Worm (Caenorhabditis elegans) whole organism, young adult: ENCODE data around the gene srlf-31.

ENCODE experiments used
- B0019.2 ChIP-seq: fragments of 200-800 bp; sonication (Bioruptor generic); conservative IDR thresholded peaks from 2 replicates; pipeline ENCODE4 v1.3.6; 2022; ENCODE audit warnings: missing genetic modification reagents, missing genetic modification characterization, missing compliant biosample characterization
- D2030.7 ChIP-seq: fragments of 200-800 bp; sonication (Bioruptor generic); IDR thresholded peaks from 2 replicates; pipeline ENCODE4 v1.3.6; 2022; ENCODE audit warnings: missing genetic modification reagents, missing genetic modification characterization, missing compliant biosample characterization
- F10E7.11 ChIP-seq: sonication (generic microtip); optimal IDR thresholded peaks from 2 replicates; lab custom pipeline; 2017; ENCODE audit warnings: mild to moderate bottlenecking, missing genetic modification characterization, moderate library complexity, missing compliant biosample characterization
- F23B12.7 ChIP-seq: sonication (generic microtip); optimal IDR thresholded peaks from 2 replicates; lab custom pipeline; 2017; ENCODE audit warnings: missing genetic modification characterization, mild to moderate bottlenecking, missing compliant biosample characterization, antibody characterized with exemption, moderate library complexity; ENCODE audit not compliant: insufficient read depth
- F39B2.1 ChIP-seq: fragments of 200-800 bp; sonication (Bioruptor generic); IDR thresholded peaks from 2 replicates; pipeline ENCODE4 v1.3.6; 2022; ENCODE audit warnings: missing genetic modification reagents, missing genetic modification characterization, missing compliant biosample characterization
- F57A8.1 ChIP-seq: fragments of 200-800 bp; sonication (Bioruptor generic); optimal IDR thresholded peaks from 2 replicates; lab custom pipeline; 2018; ENCODE audit warnings: mild to moderate bottlenecking, missing genetic modification characterization, moderate library complexity, missing compliant biosample characterization
- K12H6.12 ChIP-seq: fragments of 200-800 bp; sonication (Bioruptor generic); optimal IDR thresholded peaks from 2 replicates; lab custom pipeline; 2018; ENCODE audit warnings: mild to moderate bottlenecking, missing genetic modification characterization, missing compliant biosample characterization
- Y56A3A.18 ChIP-seq: fragments of 200-800 bp; sonication (Bioruptor generic); IDR thresholded peaks from 2 replicates; pipeline ENCODE4 v1.3.6; 2022; ENCODE audit warnings: missing genetic modification reagents, missing genetic modification characterization, missing compliant biosample characterization
- Y95B8A.8 ChIP-seq: fragments of 200-800 bp; sonication (Bioruptor generic); IDR thresholded peaks from 2 replicates; pipeline ENCODE4 v1.3.6; 2022; ENCODE audit warnings: missing genetic modification reagents, missing genetic modification characterization, missing compliant biosample characterization
- ama-1 ChIP-seq, 3 experiments: fragments of 150-350 bp in 1 of 3; sonication (generic microtip) in 2 of 3; optimal IDR thresholded peaks; 2 replicates each; lab custom pipeline; 2014 to 2018; ENCODE audit warnings: missing biosample characterization in 2 of 3, missing genetic modification characterization in 2 of 3, missing genetic modification reagents in 2 of 3
- aptf-3 ChIP-seq: fragments of 200-800 bp; sonication (Bioruptor generic); IDR thresholded peaks from 2 replicates; pipeline ENCODE4 v1.3.6; 2022; ENCODE audit warnings: missing genetic modification characterization, missing compliant biosample characterization
- atf-7 ChIP-seq: sonication (generic microtip); optimal IDR thresholded peaks from 2 replicates; lab custom pipeline; 2017; ENCODE audit warnings: mild to moderate bottlenecking, missing genetic modification characterization, missing compliant biosample characterization
- attf-3 ChIP-seq: fragments of 200-800 bp; sonication (Bioruptor generic); conservative IDR thresholded peaks from 2 replicates; pipeline ENCODE4 v1.3.6; 2022; ENCODE audit warnings: missing genetic modification reagents, missing genetic modification characterization, missing compliant biosample characterization
- attf-6 ChIP-seq: fragments of 200-800 bp; sonication (Bioruptor generic); IDR thresholded peaks from 2 replicates; pipeline ENCODE4 v1.3.6; 2022; ENCODE audit warnings: missing genetic modification reagents, missing genetic modification characterization, missing compliant biosample characterization
- ceh-27 ChIP-seq: fragments of 200-800 bp; sonication (Bioruptor generic); optimal IDR thresholded peaks from 2 replicates; lab custom pipeline; 2018; ENCODE audit warnings: mild to moderate bottlenecking, missing genetic modification characterization, moderate library complexity, missing compliant biosample characterization
- ceh-79 ChIP-seq: sonication (generic microtip); optimal IDR thresholded peaks from 2 replicates; lab custom pipeline; 2017; ENCODE audit warnings: mild to moderate bottlenecking, missing genetic modification characterization, missing compliant biosample characterization
- ceh-91 ChIP-seq: fragments of 200-800 bp; sonication (Bioruptor generic); IDR thresholded peaks from 2 replicates; pipeline ENCODE4 v1.3.6; 2022; ENCODE audit warnings: missing genetic modification reagents, missing genetic modification characterization, missing compliant biosample characterization
- efl-1 ChIP-seq: fragments of 150-350 bp; optimal IDR thresholded peaks from 2 replicates; lab custom pipeline; 2014; ENCODE audit warnings: missing biosample characterization, missing genetic modification reagents, missing genetic modification characterization
- egrh-3 ChIP-seq: fragments of 200-800 bp; sonication (Bioruptor generic); IDR thresholded peaks from 2 replicates; pipeline ENCODE4 v1.3.6; 2022; ENCODE audit warnings: missing genetic modification reagents, missing genetic modification characterization, missing compliant biosample characterization
- ekl-4 ChIP-seq: fragments of 200-800 bp; sonication (Bioruptor generic); IDR thresholded peaks from 2 replicates; pipeline ENCODE4 v1.3.6; 2022; ENCODE audit warnings: missing genetic modification reagents, missing genetic modification characterization, missing compliant biosample characterization
- hrde-1 ChIP-seq: sonication (generic microtip); optimal IDR thresholded peaks from 2 replicates; lab custom pipeline; 2016; ENCODE audit warnings: missing genetic modification characterization, mild to moderate bottlenecking, missing compliant biosample characterization, moderate library complexity, missing genotype, missing genetic modification reagents, borderline replicate concordance
- lag-1 ChIP-seq: fragments of 200-800 bp; sonication (Bioruptor generic); IDR thresholded peaks from 2 replicates; pipeline ENCODE4 v1.3.6; 2022; ENCODE audit warnings: missing genetic modification reagents, missing genetic modification characterization, missing compliant biosample characterization
- lin-35 ChIP-seq, 3 experiments: fragments of 150-350 bp in 2 of 3; sonication (generic microtip) in 1 of 3; optimal IDR thresholded peaks; 2 replicates each; lab custom pipeline; 2014 to 2018; ENCODE audit warnings: missing biosample characterization in 3 of 3, missing genetic modification characterization in 3 of 3, missing genetic modification reagents in 3 of 3
- lir-1 ChIP-seq: fragments of 200-800 bp; sonication (Bioruptor generic); conservative IDR thresholded peaks from 2 replicates; pipeline ENCODE4 v1.3.6; 2022; ENCODE audit warnings: missing genetic modification reagents, missing genetic modification characterization, missing compliant biosample characterization
- lsl-1 ChIP-seq: fragments of 200-800 bp; sonication (Bioruptor generic); optimal IDR thresholded peaks from 2 replicates; lab custom pipeline; 2018; ENCODE audit warnings: mild to moderate bottlenecking, missing genetic modification characterization, moderate library complexity, missing compliant biosample characterization
- madf-10 ChIP-seq: sonication (generic microtip); optimal IDR thresholded peaks from 2 replicates; lab custom pipeline; 2016; ENCODE audit warnings: mild to moderate bottlenecking, missing genetic modification characterization, missing compliant biosample characterization
- madf-6 ChIP-seq: fragments of 200-800 bp; sonication (Bioruptor generic); IDR thresholded peaks from 2 replicates; pipeline ENCODE4 v1.3.6; 2022; ENCODE audit warnings: missing genetic modification reagents, missing genetic modification characterization, missing compliant biosample characterization
- mel-28 ChIP-seq: sonication (generic microtip); optimal IDR thresholded peaks from 2 replicates; lab custom pipeline; 2016; ENCODE audit warnings: borderline replicate concordance, mild to moderate bottlenecking, missing genetic modification characterization, missing compliant biosample characterization
- nfya-2 ChIP-seq: fragments of 200-800 bp; sonication (Bioruptor generic); IDR thresholded peaks from 2 replicates; pipeline ENCODE4 v1.3.6; 2022; ENCODE audit warnings: missing genetic modification reagents, missing genetic modification characterization, missing compliant biosample characterization
- nfyb-1 ChIP-seq: fragments of 200-800 bp; sonication (Bioruptor generic); IDR thresholded peaks from 2 replicates; pipeline ENCODE4 v1.3.6; 2022; ENCODE audit warnings: missing genetic modification reagents, missing genetic modification characterization, missing compliant biosample characterization
- nhr-179 ChIP-seq: sonication (generic microtip); optimal IDR thresholded peaks from 2 replicates; lab custom pipeline; 2016; ENCODE audit warnings: mild to moderate bottlenecking, missing genetic modification characterization, missing compliant biosample characterization
- nhr-27 ChIP-seq: fragments of 200-800 bp; sonication (Bioruptor generic); optimal IDR thresholded peaks from 2 replicates; lab custom pipeline; 2018; ENCODE audit warnings: mild to moderate bottlenecking, missing genetic modification characterization, moderate library complexity, missing compliant biosample characterization
- nhr-80 ChIP-seq: sonication (generic microtip); optimal IDR thresholded peaks from 2 replicates; lab custom pipeline; 2016; ENCODE audit warnings: missing genetic modification characterization, missing compliant biosample characterization
- somi-1 ChIP-seq: fragments of 200-800 bp; sonication (Bioruptor generic); optimal IDR thresholded peaks from 2 replicates; lab custom pipeline; 2018; ENCODE audit warnings: mild to moderate bottlenecking, missing genetic modification characterization, missing compliant biosample characterization
- sptf-2 ChIP-seq: fragments of 200-800 bp; sonication (Bioruptor generic); optimal IDR thresholded peaks from 2 replicates; lab custom pipeline; 2018; ENCODE audit warnings: mild to moderate bottlenecking, missing genetic modification characterization, missing compliant biosample characterization
- unc-62 ChIP-seq: fragments of 150-350 bp; optimal IDR thresholded peaks from 2 replicates; lab custom pipeline; 2014; ENCODE audit warnings: missing biosample characterization, missing genetic modification reagents, missing genetic modification characterization
- zfh-2 ChIP-seq: fragments of 200-800 bp; sonication (Bioruptor generic); conservative IDR thresholded peaks from 2 replicates; pipeline ENCODE4 v1.3.6; 2022; ENCODE audit warnings: missing genetic modification reagents, missing genetic modification characterization, missing compliant biosample characterization
- zim-3 ChIP-seq: sonication (generic microtip); optimal IDR thresholded peaks from 2 replicates; lab custom pipeline; 2017; ENCODE audit warnings: mild to moderate bottlenecking, missing genetic modification characterization, moderate library complexity, missing compliant biosample characterization
- ztf-18 ChIP-seq: sonication (generic microtip); optimal IDR thresholded peaks from 2 replicates; lab custom pipeline; 2016; ENCODE audit warnings: missing genotype, mild to moderate bottlenecking, missing genetic modification characterization, missing compliant biosample characterization
- ztf-22 ChIP-seq: fragments of 200-800 bp; sonication (Bioruptor generic); optimal IDR thresholded peaks from 2 replicates; lab custom pipeline; 2018; ENCODE audit warnings: mild to moderate bottlenecking, missing genetic modification characterization, moderate library complexity, missing compliant biosample characterization
- ztf-26 ChIP-seq: sonication (generic microtip); optimal IDR thresholded peaks from 2 replicates; lab custom pipeline; 2017; ENCODE audit warnings: missing genetic modification characterization, missing compliant biosample characterization
- ztf-3 ChIP-seq: fragments of 200-800 bp; sonication (Bioruptor generic); optimal IDR thresholded peaks from 2 replicates; lab custom pipeline; 2018; ENCODE audit warnings: mild to moderate bottlenecking, missing genetic modification characterization, missing compliant biosample characterization

The srlf-31 gene

ce11 chrIV:11903676-11904075 lies 19.3 kb downstream of the srlf-31 start:
- TF ChIP-seq ama-1 (optimal IDR thresholded peaks at IDR 0.05; lab: Kevin White, UChicago) (no peak), ama-1 (GFP tag; optimal IDR thresholded peaks at IDR 0.05; lab: Kevin White, UChicago) (no peak), K12H6.12 (tag; lab: Kevin White, UChicago) (no peak), nfya-2 (GFP tag; lab: Robert Waterston, UW) (no peak), egrh-3 (GFP tag; lab: Robert Waterston, UW) (no peak), madf-6 (GFP tag; lab: Robert Waterston, UW) (no peak), ceh-27 (no peak), somi-1 (GFP tag; lab: Kevin White, UChicago) (no peak), F23B12.7 (no peak), F10E7.11 (no peak), B0019.2 (GFP tag; lab: Robert Waterston, UW) (no peak), ceh-91 (GFP tag; lab: Robert Waterston, UW) (no peak), F39B2.1 (GFP tag; lab: Robert Waterston, UW) (no peak)

ce11 chrIV:11902832-11903231 lies 20.1 kb downstream of the srlf-31 start:
- TF ChIP-seq nhr-80 (tag; lab: Kevin White, UChicago), result peak; percentile 1
- no peak for TF ChIP-seq Y56A3A.18

ce11 chrIV:11901215-11901614 lies 21.8 kb downstream of the srlf-31 start:
- TF ChIP-seq attf-3 (no peak), ztf-26 (tag; lab: Kevin White, UChicago) (peak; percentile 30)

- TF ChIP-seq nfyb-1 (GFP tag; lab: Robert Waterston, UW) (no peak), hrde-1 (tag; lab: Kevin White, UChicago) (no peak), lag-1 (GFP tag; lab: Robert Waterston, UW) (no peak), D2030.7 (GFP tag; lab: Robert Waterston, UW) (no peak), ztf-22 (no peak), ceh-79 (no peak), ztf-3 (no peak), nhr-27 (tag; lab: Kevin White, UChicago) (no peak), ztf-18 (no peak), Y95B8A.8 (GFP tag; lab: Robert Waterston, UW) (no peak), nhr-179 (tag; lab: Kevin White, UChicago) (no peak), F57A8.1 (GFP tag; lab: Kevin White, UChicago) (no peak), attf-6 (no peak), sptf-2 (no peak), mel-28 (tag; lab: Kevin White, UChicago) (no peak), zim-3 (tag; lab: Kevin White, UChicago) (no peak), somi-1 (GFP tag; lab: Kevin White, UChicago) (no peak)
Observed at ce11 chrIV:11900399-11900798, 22.6 kb downstream of the srlf-31 start.

ce11 chrIV:11899358-11899757 lies 23.6 kb downstream of the srlf-31 start, which contains the start of gene nhr-43:
TSS of gene nhr-43 (plus strand) at chrIV:11899590.
- TF ChIP-seq ztf-26 (tag; lab: Kevin White, UChicago) (peak; percentile 6), efl-1 (no peak), somi-1 (GFP tag; lab: Kevin White, UChicago) (peak; percentile 44), ceh-91 (GFP tag; lab: Robert Waterston, UW) (no peak), atf-7 (tag; lab: Kevin White, UChicago) (peak; percentile 29), madf-10 (tag; lab: Kevin White, UChicago) (no peak), ztf-18 (no peak), ekl-4 (GFP tag; lab: Robert Waterston, UW) (no peak), lsl-1 (no peak), lin-35 (GFP tag; optimal IDR thresholded peaks at IDR 0.05; lab: Kevin White, UChicago) (no peak), lir-1 (GFP tag; lab: Robert Waterston, UW) (no peak), zfh-2 (GFP tag; lab: Robert Waterston, UW) (no peak), aptf-3 (no peak), unc-62 (GFP tag; lab: Kevin White, UChicago) (no peak)
